Worm (Caenorhabditis elegans) whole organism, L2 larva: Measurements from ENCODE around the gene F38A6.5.
A peak's percentile ranks its signal among the peaks of the same experiment; 100 is the strongest.

ENCODE experiments used
- C34F6.9 ChIP-seq: fragments of 150-350 bp; optimal IDR thresholded peaks from 2 replicates; lab custom pipeline; 2014; ENCODE audit warnings: missing biosample characterization, missing genetic modification characterization
- F13H6.1 ChIP-seq: sonication (generic microtip); optimal IDR thresholded peaks from 2 replicates; lab custom pipeline; 2016; ENCODE audit warnings: missing genetic modification characterization, missing compliant biosample characterization
- R02D3.7 ChIP-seq: fragments of 150-350 bp; optimal IDR thresholded peaks from 2 replicates; lab custom pipeline; 2014; ENCODE audit warnings: missing biosample characterization, missing genetic modification characterization
- alr-1 ChIP-seq: fragments of 150-350 bp; optimal IDR thresholded peaks from 2 replicates; lab custom pipeline; 2014; ENCODE audit warnings: missing biosample characterization, missing genetic modification characterization
- aly-2 ChIP-seq: fragments of 150-350 bp; optimal IDR thresholded peaks from 2 replicates; lab custom pipeline; 2014; ENCODE audit warnings: missing biosample characterization, missing genetic modification characterization
- ceh-16 ChIP-seq: fragments of 150-350 bp; optimal IDR thresholded peaks from 2 replicates; lab custom pipeline; 2014; ENCODE audit warnings: missing biosample characterization, missing genetic modification characterization
- ceh-82 ChIP-seq: fragments of 150-350 bp; optimal IDR thresholded peaks from 2 replicates; lab custom pipeline; 2014; ENCODE audit warnings: missing biosample characterization, missing genetic modification characterization
- crh-2 ChIP-seq: sonication (generic microtip); optimal IDR thresholded peaks from 2 replicates; lab custom pipeline; 2017; ENCODE audit warnings: missing biosample characterization, missing genetic modification characterization
- dmd-4 ChIP-seq: sonication (generic microtip); optimal IDR thresholded peaks from 2 replicates; lab custom pipeline; 2017; ENCODE audit warnings: missing biosample characterization, missing genetic modification characterization
- egl-27 ChIP-seq: sonication (generic microtip); optimal IDR thresholded peaks from 3 replicates; lab custom pipeline; 2017; ENCODE audit warnings: missing biosample characterization, missing genetic modification reagents, missing genetic modification characterization
- elt-1 ChIP-seq: fragments of 150-350 bp; optimal IDR thresholded peaks from 2 replicates; lab custom pipeline; 2014; ENCODE audit warnings: missing biosample characterization, missing genetic modification characterization
- elt-3 ChIP-seq: sonication (generic microtip); optimal IDR thresholded peaks from 2 replicates; lab custom pipeline; 2017; ENCODE audit warnings: missing biosample characterization, missing genetic modification characterization
- fos-1 ChIP-seq: fragments of 150-350 bp; optimal IDR thresholded peaks from 2 replicates; lab custom pipeline; 2014; ENCODE audit warnings: missing biosample characterization, missing genetic modification characterization
- gmeb-1 ChIP-seq: fragments of 150-350 bp; optimal IDR thresholded peaks from 2 replicates; lab custom pipeline; 2014; ENCODE audit warnings: missing biosample characterization, missing genetic modification characterization
- lin-11 ChIP-seq: fragments of 150-350 bp; sonication (generic microtip); optimal IDR thresholded peaks from 2 replicates; lab custom pipeline; 2014; ENCODE audit warnings: missing biosample characterization, missing genetic modification characterization, inconsistent platforms, mixed read lengths
- lin-13 ChIP-seq: fragments of 150-350 bp; optimal IDR thresholded peaks from 2 replicates; lab custom pipeline; 2014; ENCODE audit warnings: missing biosample characterization, missing genetic modification reagents, missing genetic modification characterization
- lsy-2 ChIP-seq, 2 experiments: fragments of 150-350 bp in 1 of 2; sonication (generic microtip) in 1 of 2; optimal IDR thresholded peaks; 2 replicates each; lab custom pipeline; 2014 to 2017; ENCODE audit warnings: missing biosample characterization in 2 of 2, missing genetic modification characterization in 2 of 2
- mab-5 ChIP-seq: fragments of 150-350 bp; optimal IDR thresholded peaks from 2 replicates; lab custom pipeline; 2014; ENCODE audit warnings: missing biosample characterization, missing genetic modification characterization
- mbf-1 ChIP-seq: sonication (generic microtip); optimal IDR thresholded peaks from 2 replicates; lab custom pipeline; 2017; ENCODE audit warnings: missing biosample characterization, missing genetic modification characterization
- nhr-10 ChIP-seq: sonication (generic microtip); optimal IDR thresholded peaks from 2 replicates; lab custom pipeline; 2017; ENCODE audit warnings: missing biosample characterization, missing genetic modification characterization
- nhr-11 ChIP-seq: fragments of 150-350 bp; optimal IDR thresholded peaks from 2 replicates; lab custom pipeline; 2014; ENCODE audit warnings: missing biosample characterization, missing genetic modification characterization
- nhr-12 ChIP-seq: fragments of 150-350 bp; optimal IDR thresholded peaks from 2 replicates; lab custom pipeline; 2014; ENCODE audit warnings: missing biosample characterization, missing genetic modification characterization
- nhr-129 ChIP-seq: fragments of 150-350 bp; optimal IDR thresholded peaks from 2 replicates; lab custom pipeline; 2014; ENCODE audit warnings: missing biosample characterization, missing genetic modification characterization
- nhr-21 ChIP-seq: fragments of 150-350 bp; optimal IDR thresholded peaks from 2 replicates; lab custom pipeline; 2014; ENCODE audit warnings: missing biosample characterization, missing genetic modification characterization
- nhr-23 ChIP-seq: fragments of 150-350 bp; optimal IDR thresholded peaks from 2 replicates; lab custom pipeline; 2014; ENCODE audit warnings: missing biosample characterization, missing genetic modification reagents, missing genetic modification characterization
- nhr-6 ChIP-seq: fragments of 150-350 bp; optimal IDR thresholded peaks from 2 replicates; lab custom pipeline; 2014; ENCODE audit warnings: missing biosample characterization, missing genetic modification characterization
- nhr-77 ChIP-seq: fragments of 150-350 bp; optimal IDR thresholded peaks from 2 replicates; lab custom pipeline; 2014; ENCODE audit warnings: missing biosample characterization, missing genetic modification characterization
- peb-1 ChIP-seq: fragments of 150-350 bp; optimal IDR thresholded peaks from 2 replicates; lab custom pipeline; 2014; ENCODE audit warnings: missing biosample characterization, missing genetic modification characterization
- sem-4 ChIP-seq: fragments of 150-350 bp; optimal IDR thresholded peaks from 2 replicates; lab custom pipeline; 2014; ENCODE audit warnings: missing biosample characterization, missing genetic modification reagents, missing genetic modification characterization
- sma-3 ChIP-seq: sonication (generic microtip); optimal IDR thresholded peaks from 2 replicates; lab custom pipeline; 2016; ENCODE audit warnings: missing genetic modification reagents, missing genetic modification characterization, missing compliant biosample characterization
- sma-9 ChIP-seq, 2 experiments: fragments of 150-350 bp in 1 of 2; sonication (generic microtip) in 1 of 2; optimal IDR thresholded peaks; 2 replicates each; lab custom pipeline; 2014 to 2016; ENCODE audit warnings: missing genetic modification characterization in 2 of 2, mild to moderate bottlenecking in 1 of 2, missing biosample characterization in 1 of 2, missing compliant biosample characterization in 1 of 2, missing genetic modification reagents in 1 of 2, moderate library complexity in 1 of 2
- snpc-4 ChIP-seq: fragments of 150-350 bp; optimal IDR thresholded peaks from 2 replicates; lab custom pipeline; 2014; ENCODE audit warnings: missing biosample characterization, missing genetic modification characterization
- unc-55 ChIP-seq: fragments of 150-350 bp; sonication (generic microtip); optimal IDR thresholded peaks from 3 replicates; lab custom pipeline; 2014; ENCODE audit warnings: missing biosample characterization, missing genetic modification reagents, missing genetic modification characterization
- unc-62 ChIP-seq: fragments of 150-350 bp; optimal IDR thresholded peaks from 2 replicates; lab custom pipeline; 2014; ENCODE audit warnings: missing biosample characterization, missing genetic modification reagents, missing genetic modification characterization
- ztf-11 ChIP-seq: sonication (generic microtip); optimal IDR thresholded peaks from 2 replicates; lab custom pipeline; 2017; ENCODE audit warnings: missing biosample characterization, missing genetic modification characterization
- ztf-4 ChIP-seq: fragments of 150-350 bp; optimal IDR thresholded peaks from 2 replicates; lab custom pipeline; 2014; ENCODE audit warnings: missing biosample characterization, missing genetic modification characterization

F38A6.5 gene

DNA sequence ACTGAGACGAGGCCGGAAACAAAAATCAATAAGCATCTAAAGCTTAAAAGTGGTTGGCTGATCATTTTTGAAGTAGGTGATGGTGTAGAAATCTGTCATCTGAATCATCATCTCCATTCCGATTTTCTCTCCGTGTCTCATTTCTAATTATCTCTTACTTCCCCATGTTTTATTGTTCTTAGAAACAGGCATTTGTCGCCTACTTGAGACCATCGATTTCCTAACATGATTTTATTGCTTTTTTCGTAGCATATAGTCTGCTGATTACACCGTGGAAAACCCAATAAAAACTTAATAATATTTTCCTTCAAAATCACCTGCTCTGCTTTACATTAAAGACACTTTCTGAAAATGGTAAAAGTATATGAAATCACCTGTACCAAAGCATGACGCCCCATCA lies 1.7 kb upstream of the F38A6.5 start, which contains the start of gene F38A6.4:
TSS of gene F38A6.4 (minus strand) at position 101 of the 400 bp plus-strand sequence.
- TF ChIP-seq sma-3 (GFP tag; lab: Kevin White, UChicago) (no peak), lin-11 (tag; lab: Kevin White, UChicago) (no peak), ceh-82 (no peak), lsy-2 (tag; optimal IDR thresholded peaks at IDR 0.05; lab: Kevin White, UChicago) (no peak), nhr-12 (tag; lab: Kevin White, UChicago) (no peak), ztf-4 (tag; lab: Kevin White, UChicago) (no peak), snpc-4 (tag; lab: Kevin White, UChicago) (no peak), egl-27 (tag; lab: Kevin White, UChicago) (no peak), nhr-77 (tag; lab: Kevin White, UChicago) (no peak), nhr-129 (no peak), R02D3.7 (tag; lab: Kevin White, UChicago) (no peak), unc-55 (no peak), nhr-10 (tag; lab: Kevin White, UChicago) (no peak), ceh-16 (tag; lab: Kevin White, UChicago) (no peak), dmd-4 (tag; lab: Kevin White, UChicago) (no peak), unc-62 (no peak), fos-1 (no peak), nhr-23 (tag; lab: Kevin White, UChicago) (no peak)

ce11 chrV:20771702-20772101 lies 1.8 kb downstream of the F38A6.5 start:
- TF ChIP-seq C34F6.9 (tag; lab: Kevin White, UChicago) (peak; percentile 2), lsy-2 (tag; optimal IDR thresholded peaks at IDR 0.05; lab: Kevin White, UChicago) (peak in 1 of 2 experiments; percentile 2), dmd-4 (tag; lab: Kevin White, UChicago) (no peak), nhr-129 (peak; percentile 27)

DNA sequence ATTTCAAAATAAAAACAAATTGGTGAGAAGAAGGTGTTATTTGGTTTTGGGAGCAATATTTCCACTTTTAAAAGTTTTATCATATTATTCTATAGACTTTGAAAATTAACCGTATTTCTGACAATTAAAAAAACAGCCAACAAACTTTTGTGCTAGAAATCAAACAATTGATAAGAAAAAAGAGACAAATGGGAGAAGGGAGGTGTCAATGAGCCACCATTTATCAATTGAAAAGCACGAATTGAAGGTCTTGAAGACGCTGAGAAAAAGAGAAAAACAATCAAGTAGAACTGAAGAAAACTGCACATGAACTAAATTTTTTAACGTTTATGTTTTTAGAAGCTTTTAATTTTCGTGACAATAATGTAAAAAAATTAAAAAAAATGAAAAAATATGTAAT lies 2.7 kb downstream of the F38A6.5 start:
- TF ChIP-seq lin-13 (GFP tag; lab: Kevin White, UChicago): no peak
- TF ChIP-seq nhr-10 (tag; lab: Kevin White, UChicago): no peak
- TF ChIP-seq mab-5 (tag; lab: Kevin White, UChicago): no peak
- peak; percentile 85 for TF ChIP-seq fos-1

DNA sequence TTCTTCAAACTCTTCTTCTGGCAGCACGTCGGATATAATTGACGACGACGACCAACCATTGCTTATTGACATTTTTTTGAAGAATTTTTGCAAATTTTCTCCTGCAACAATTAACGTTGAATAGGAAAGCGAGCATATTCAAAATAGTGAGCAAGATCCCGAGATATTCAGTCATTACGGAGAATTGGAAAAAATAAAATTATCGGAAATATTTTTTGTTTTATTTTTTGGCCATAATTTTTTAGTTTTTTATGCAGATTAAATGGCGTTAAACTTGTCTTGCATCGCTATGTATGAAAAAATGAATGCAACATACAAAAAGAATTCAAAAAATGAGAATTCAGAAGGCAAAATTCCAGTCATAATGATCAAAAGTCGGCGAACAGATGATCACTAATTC lies 3.5 kb downstream of the F38A6.5 start, which contains the start of gene elp-1:
TSS of gene elp-1 (minus strand) at position 101 of the 400 bp plus-strand sequence.
- TF ChIP-seq elt-1 (no peak), ceh-16 (tag; lab: Kevin White, UChicago) (no peak), elt-3 (tag; lab: Kevin White, UChicago) (no peak), sma-3 (GFP tag; lab: Kevin White, UChicago) (no peak), dmd-4 (tag; lab: Kevin White, UChicago) (no peak), crh-2 (tag; lab: Kevin White, UChicago) (no peak), mbf-1 (no peak), ztf-4 (tag; lab: Kevin White, UChicago) (no peak), nhr-21 (tag; lab: Kevin White, UChicago) (no peak), nhr-10 (tag; lab: Kevin White, UChicago) (no peak), sem-4 (tag; lab: Kevin White, UChicago) (no peak), gmeb-1 (tag; lab: Kevin White, UChicago) (no peak), ztf-11 (tag; lab: Kevin White, UChicago) (no peak), fos-1 (no peak)

ce11 chrV:20763192-20763591 lies 10.4 kb downstream of the F38A6.5 start:
- no peak for TF ChIP-seq peb-1
- TF ChIP-seq sma-9 (GFP tag; optimal IDR thresholded peaks at IDR 0.05; lab: Kevin White, UChicago): peak; percentile 31
- TF ChIP-seq sma-9 (tag; optimal IDR thresholded peaks at IDR 0.05; lab: Kevin White, UChicago): no peak
- TF ChIP-seq alr-1 (tag; lab: Kevin White, UChicago): no peak
- peak; percentile 67 for TF ChIP-seq nhr-129
- TF ChIP-seq F13H6.1 (tag; lab: Kevin White, UChicago): peak; percentile 75
- TF ChIP-seq gmeb-1 (tag; lab: Kevin White, UChicago): no peak

DNA sequence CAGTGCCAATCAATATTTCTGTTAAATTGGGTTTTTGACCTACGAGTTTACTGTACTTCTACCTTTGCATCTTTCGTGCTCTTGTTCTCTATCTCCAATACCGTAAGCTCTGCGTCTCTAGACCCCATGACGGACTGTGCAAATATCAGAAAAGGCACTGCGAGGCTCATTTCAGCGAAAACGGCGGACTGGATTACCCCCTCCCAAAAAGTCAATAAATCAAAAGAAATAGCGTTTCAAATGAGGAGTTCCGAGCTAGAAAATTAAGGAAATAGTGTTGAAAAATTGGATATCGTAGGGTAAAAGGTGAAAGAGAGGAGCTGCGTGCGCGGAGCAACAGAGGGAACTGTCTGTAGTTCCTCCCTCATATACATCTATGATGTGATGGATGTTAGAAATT lies 11.8 kb downstream of the F38A6.5 start:
- TF ChIP-seq unc-62 (no peak), nhr-12 (tag; lab: Kevin White, UChicago) (no peak), nhr-129 (peak; percentile 50), F13H6.1 (tag; lab: Kevin White, UChicago) (peak; percentile 75), elt-1 (no peak), elt-3 (tag; lab: Kevin White, UChicago) (no peak), R02D3.7 (tag; lab: Kevin White, UChicago) (no peak), nhr-11 (tag; lab: Kevin White, UChicago) (no peak), ztf-11 (tag; lab: Kevin White, UChicago) (no peak), mab-5 (tag; lab: Kevin White, UChicago) (no peak), nhr-6 (tag; lab: Kevin White, UChicago) (no peak), sem-4 (tag; lab: Kevin White, UChicago) (no peak), egl-27 (tag; lab: Kevin White, UChicago) (no peak), sma-9 (GFP tag; optimal IDR thresholded peaks at IDR 0.05; lab: Kevin White, UChicago) (peak; percentile 17), sma-9 (tag; optimal IDR thresholded peaks at IDR 0.05; lab: Kevin White, UChicago) (no peak), nhr-77 (tag; lab: Kevin White, UChicago) (no peak), dmd-4 (tag; lab: Kevin White, UChicago) (no peak), aly-2 (tag; lab: Kevin White, UChicago) (no peak)
